Worm (Caenorhabditis elegans) whole organism, young adult: Measurements from ENCODE around the gene srxa-10.

ENCODE experiments used
- cebp-1 ChIP-seq, 2 experiments: fragments of 200-800 bp in 1 of 2; sonication (Bioruptor generic) in 1 of 2; sonication (generic microtip) in 1 of 2; IDR thresholded peaks in 1 of 2; optimal IDR thresholded peaks in 1 of 2; 2 replicates each; pipeline versions ENCODE4 v1.3.6 to Lab custom; 2017 to 2022; ENCODE audit warnings: missing compliant biosample characterization in 2 of 2, missing genetic modification characterization in 2 of 2, mild to moderate bottlenecking in 1 of 2, missing genetic modification reagents in 1 of 2, moderate library complexity in 1 of 2
- ceh-91 ChIP-seq: fragments of 200-800 bp; sonication (Bioruptor generic); IDR thresholded peaks from 2 replicates; pipeline ENCODE4 v1.3.6; 2022; ENCODE audit warnings: missing genetic modification reagents, missing genetic modification characterization, missing compliant biosample characterization
- die-1 ChIP-seq: sonication (generic microtip); optimal IDR thresholded peaks from 2 replicates; lab custom pipeline; 2016; ENCODE audit warnings: missing genotype, mild to moderate bottlenecking, missing genetic modification characterization, missing compliant biosample characterization
- dpff-1 ChIP-seq: sonication (generic microtip); optimal IDR thresholded peaks from 2 replicates; lab custom pipeline; 2017; ENCODE audit warnings: mild to moderate bottlenecking, missing genetic modification characterization, missing compliant biosample characterization
- lin-54 ChIP-seq: fragments of 200-800 bp; sonication (Bioruptor generic); optimal IDR thresholded peaks from 2 replicates; lab custom pipeline; 2018; ENCODE audit warnings: mild to moderate bottlenecking, missing genetic modification characterization, missing compliant biosample characterization
- mes-4 ChIP-seq: sonication (generic microtip); optimal IDR thresholded peaks from 2 replicates; lab custom pipeline; 2016; ENCODE audit warnings: missing genotype, missing genetic modification characterization, missing compliant biosample characterization

DNA sequence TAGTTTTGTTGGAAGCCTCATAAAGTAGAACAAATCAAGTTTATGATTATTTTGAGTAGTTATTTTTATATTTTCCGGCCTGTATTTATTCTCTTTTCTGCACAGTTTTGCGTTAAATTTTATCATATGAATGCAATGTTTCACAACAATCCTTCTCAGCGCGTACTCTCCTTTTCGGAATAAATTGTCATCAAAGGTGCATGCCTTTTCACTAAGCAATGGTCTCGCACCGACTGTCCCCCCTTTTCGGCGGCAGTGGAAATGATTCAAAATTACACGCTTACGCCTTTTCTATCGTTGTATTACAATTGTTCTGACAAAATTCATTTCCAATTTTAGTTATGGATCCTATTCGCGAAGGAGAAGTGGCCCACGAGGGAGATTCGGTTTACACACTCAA, 49.2 kb downstream of the srxa-10 start, which contains the start of the genes iff-1 and cdk-1:
- no peak for TF ChIP-seq mes-4
- no peak for TF ChIP-seq die-1
- no peak for TF ChIP-seq dpff-1 (tag; lab: Kevin White, UChicago)
- TF ChIP-seq cebp-1 (GFP tag; IDR thresholded peaks at IDR 0.05; lab: Robert Waterston, UW): no peak
- TF ChIP-seq cebp-1 (tag; optimal IDR thresholded peaks at IDR 0.05; lab: Kevin White, UChicago): peak; percentile 53
- TF ChIP-seq ceh-91: no peak
- TF ChIP-seq lin-54 (GFP tag; lab: Kevin White, UChicago): peak; percentile 2
